Worm (Caenorhabditis elegans): ENCODE results near the gene Y25C1A.7.

DNA sequence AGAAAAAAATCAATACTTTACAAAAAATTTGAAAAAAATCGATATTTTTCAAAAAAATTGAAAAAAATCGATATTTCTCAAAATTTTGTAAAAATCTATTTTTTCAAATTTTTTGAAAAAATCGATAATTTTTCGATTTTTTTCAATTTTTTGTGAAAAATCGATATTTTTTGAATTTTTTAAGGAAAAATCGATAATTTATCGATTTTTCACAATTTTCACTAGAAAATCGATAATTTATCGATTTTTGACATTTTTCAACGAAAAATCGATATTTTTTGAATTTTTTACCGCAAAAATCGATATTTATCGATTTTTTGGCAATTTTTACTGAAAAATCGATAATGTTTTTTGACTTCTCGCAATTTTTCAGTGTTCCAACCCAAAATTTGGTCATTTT, 7.5 kb downstream of the Y25C1A.7 start:
- TF ChIP-seq snpc-4 (tag; optimal IDR thresholded peaks at IDR 0.05) (no peak), nhr-12 (tag; optimal IDR thresholded peaks at IDR 0.05) (no peak), nhr-23 (tag; optimal IDR thresholded peaks at IDR 0.05) (no peak), zag-1 (tag; optimal IDR thresholded peaks at IDR 0.05) (no peak), nhr-237 (tag; optimal IDR thresholded peaks at IDR 0.05) (no peak), lsy-2 (tag; optimal IDR thresholded peaks at IDR 0.05) (no peak), mab-5 (tag; optimal IDR thresholded peaks at IDR 0.05) (no peak), skn-1 (tag; optimal IDR thresholded peaks at IDR 0.05) (no peak), lin-13 (GFP tag; optimal IDR thresholded peaks at IDR 0.05) (no peak), elt-3 (tag; optimal IDR thresholded peaks at IDR 0.05) (no peak), C34F6.9 (tag; optimal IDR thresholded peaks at IDR 0.05) (no peak), aly-2 (tag; optimal IDR thresholded peaks at IDR 0.05) (no peak)
